Worm (Caenorhabditis elegans) whole organism, L1 larva: ENCODE data around the gene K11H3.5.

Experiments used
- C04F5.9 ChIP-seq: sonication (generic microtip); optimal IDR thresholded peaks from 2 replicates; lab custom pipeline; 2016; ENCODE audit warnings: missing genetic modification characterization, missing compliant biosample characterization
- C16A3.4 ChIP-seq: fragments of 150-350 bp; optimal IDR thresholded peaks from 2 replicates; lab custom pipeline; 2014; ENCODE audit warnings: missing biosample characterization, missing genetic modification characterization
- C34B4.2 ChIP-seq: sonication (generic microtip); optimal IDR thresholded peaks from 2 replicates; lab custom pipeline; 2017; ENCODE audit warnings: mild to moderate bottlenecking, missing genetic modification characterization, missing compliant biosample characterization
- Y116A8C.19 ChIP-seq: sonication (generic microtip); optimal IDR thresholded peaks from 2 replicates; lab custom pipeline; 2016; ENCODE audit warnings: missing compliant biosample characterization, missing genetic modification characterization, borderline replicate concordance
- aha-1 ChIP-seq: fragments of 150-350 bp; optimal IDR thresholded peaks from 2 replicates; lab custom pipeline; 2014; ENCODE audit warnings: missing biosample characterization, missing genetic modification characterization
- alr-1 ChIP-seq: fragments of 200-800 bp; sonication (Bioruptor generic); optimal IDR thresholded peaks from 2 replicates; lab custom pipeline; 2018; ENCODE audit warnings: borderline replicate concordance, mild to moderate bottlenecking, missing genetic modification characterization, missing compliant biosample characterization
- aly-2 ChIP-seq: fragments of 150-350 bp; optimal IDR thresholded peaks from 2 replicates; lab custom pipeline; 2014; ENCODE audit warnings: missing biosample characterization, missing genetic modification characterization
- ama-1 ChIP-seq: fragments of 150-350 bp; optimal IDR thresholded peaks from 2 replicates; lab custom pipeline; 2014
- blmp-1 ChIP-seq: fragments of 150-350 bp; optimal IDR thresholded peaks from 2 replicates; lab custom pipeline; 2014; ENCODE audit warnings: missing biosample characterization, missing genetic modification characterization
- ceh-8 ChIP-seq: fragments of 200-800 bp; sonication (Bioruptor generic); optimal IDR thresholded peaks from 2 replicates; lab custom pipeline; 2018; ENCODE audit warnings: mild to moderate bottlenecking, missing genetic modification characterization, moderate library complexity, missing compliant biosample characterization
- ceh-82 ChIP-seq, 3 experiments: fragments of 150-350 bp in 1 of 3; sonication (generic microtip) in 2 of 3; optimal IDR thresholded peaks; 2 replicates each; lab custom pipeline; 2014 to 2017; ENCODE audit warnings: missing biosample characterization in 3 of 3, missing genetic modification characterization in 3 of 3
- ceh-88 ChIP-seq: fragments of 200-800 bp; sonication (Bioruptor generic); IDR thresholded peaks from 2 replicates; pipeline ENCODE4 v1.3.6; 2022; ENCODE audit warnings: missing genetic modification characterization, missing compliant biosample characterization
- ceh-90 ChIP-seq: sonication (generic microtip); optimal IDR thresholded peaks from 2 replicates; lab custom pipeline; 2016; ENCODE audit warnings: missing genetic modification characterization, missing compliant biosample characterization
- dsc-1 ChIP-seq: sonication (generic microtip); optimal IDR thresholded peaks from 2 replicates; lab custom pipeline; 2016; ENCODE audit warnings: mild to moderate bottlenecking, missing genetic modification characterization, missing compliant biosample characterization
- efl-1 ChIP-seq, 4 experiments: fragments of 150-350 bp; optimal IDR thresholded peaks in 3 of 4; peaks in 1 of 4; 1 replicate in 1 of 4; 2 replicates in 3 of 4; lab custom pipeline; 2014; ENCODE audit warnings: missing biosample characterization in 2 of 4, missing genetic modification characterization in 2 of 4, missing genetic modification reagents in 2 of 4
- efl-3 ChIP-seq: fragments of 200-800 bp; sonication (Bioruptor generic); optimal IDR thresholded peaks from 2 replicates; lab custom pipeline; 2018; ENCODE audit warnings: mild to moderate bottlenecking, missing genetic modification characterization, missing compliant biosample characterization
- ets-5 ChIP-seq: fragments of 200-800 bp; sonication (Bioruptor generic); IDR thresholded peaks from 2 replicates; pipeline ENCODE4 v1.3.6; 2022; ENCODE audit warnings: missing genetic modification characterization, missing compliant biosample characterization
- fkh-10 ChIP-seq: sonication (generic microtip); optimal IDR thresholded peaks from 2 replicates; lab custom pipeline; 2017; ENCODE audit warnings: missing biosample characterization, missing genetic modification reagents, missing genetic modification characterization
- fkh-4 ChIP-seq: sonication (generic microtip); optimal IDR thresholded peaks from 2 replicates; lab custom pipeline; 2016; ENCODE audit warnings: missing compliant biosample characterization, missing genetic modification characterization, borderline replicate concordance
- fkh-8 ChIP-seq: sonication (generic microtip); optimal IDR thresholded peaks from 2 replicates; lab custom pipeline; 2016; ENCODE audit warnings: mild to moderate bottlenecking, missing genetic modification characterization, missing compliant biosample characterization
- fos-1 ChIP-seq: fragments of 150-350 bp; optimal IDR thresholded peaks from 2 replicates; lab custom pipeline; 2014; ENCODE audit warnings: missing biosample characterization, missing genetic modification characterization
- hpl-2 ChIP-seq: fragments of 150-350 bp; optimal IDR thresholded peaks from 2 replicates; lab custom pipeline; 2014; ENCODE audit warnings: missing biosample characterization, missing genetic modification reagents, missing genetic modification characterization
- jun-1 ChIP-seq: fragments of 150-350 bp; optimal IDR thresholded peaks from 2 replicates; lab custom pipeline; 2014; ENCODE audit warnings: missing biosample characterization, missing genetic modification reagents, missing genetic modification characterization
- lin-14 ChIP-seq: fragments of 200-800 bp; sonication (Bioruptor generic); optimal IDR thresholded peaks from 2 replicates; lab custom pipeline; 2018; ENCODE audit warnings: mild to moderate bottlenecking, missing genetic modification characterization, moderate library complexity, missing compliant biosample characterization
- lin-15B ChIP-seq: fragments of 150-350 bp; sonication (generic microtip); optimal IDR thresholded peaks from 3 replicates; lab custom pipeline; 2014; ENCODE audit warnings: missing biosample characterization, missing genetic modification characterization
- lsy-2 ChIP-seq, 2 experiments: fragments of 150-350 bp; optimal IDR thresholded peaks; 2 replicates each; lab custom pipeline; 2014; ENCODE audit warnings: missing biosample characterization in 2 of 2, missing genetic modification characterization in 2 of 2
- mab-9 ChIP-seq: fragments of 200-800 bp; sonication (Bioruptor generic); IDR thresholded peaks from 2 replicates; pipeline ENCODE4 v1.3.6; 2022; ENCODE audit warnings: missing genetic modification reagents, missing genetic modification characterization, missing compliant biosample characterization
- mdl-1 ChIP-seq, 2 experiments: fragments of 150-350 bp; optimal IDR thresholded peaks; 2 replicates each; lab custom pipeline; 2014 to 2017; ENCODE audit warnings: missing biosample characterization in 2 of 2, missing genetic modification characterization in 2 of 2, inconsistent platforms in 1 of 2
- mep-1 ChIP-seq: fragments of 150-350 bp; optimal IDR thresholded peaks from 2 replicates; lab custom pipeline; 2014; ENCODE audit warnings: missing biosample characterization, missing genetic modification characterization
- nhr-19 ChIP-seq: fragments of 200-800 bp; sonication (Bioruptor generic); conservative IDR thresholded peaks from 2 replicates; pipeline ENCODE4 v1.3.6; 2022; ENCODE audit warnings: missing genetic modification characterization, missing compliant biosample characterization
- nhr-20 ChIP-seq: sonication (generic microtip); optimal IDR thresholded peaks from 2 replicates; lab custom pipeline; 2016; ENCODE audit warnings: mild to moderate bottlenecking, missing genetic modification characterization, missing compliant biosample characterization
- nhr-47 ChIP-seq: sonication (generic microtip); optimal IDR thresholded peaks from 2 replicates; lab custom pipeline; 2016; ENCODE audit warnings: mild to moderate bottlenecking, missing genetic modification characterization, moderate library complexity, missing compliant biosample characterization
- nhr-71 ChIP-seq: sonication (generic microtip); optimal IDR thresholded peaks from 2 replicates; lab custom pipeline; 2016; ENCODE audit warnings: mild to moderate bottlenecking, missing genetic modification characterization, moderate library complexity, missing compliant biosample characterization
- nhr-76 ChIP-seq: sonication (generic microtip); optimal IDR thresholded peaks from 2 replicates; lab custom pipeline; 2017; ENCODE audit warnings: missing biosample characterization, missing genetic modification characterization
- nhr-90 ChIP-seq: sonication (generic microtip); optimal IDR thresholded peaks from 2 replicates; lab custom pipeline; 2016; ENCODE audit warnings: mild to moderate bottlenecking, missing genetic modification characterization, missing compliant biosample characterization; ENCODE audit not compliant: poor library complexity
- pag-3 ChIP-seq: sonication (generic microtip); optimal IDR thresholded peaks from 2 replicates; lab custom pipeline; 2017; ENCODE audit warnings: missing genetic modification characterization, mild to moderate bottlenecking, missing compliant biosample characterization, antibody characterized with exemption, borderline replicate concordance; ENCODE audit not compliant: insufficient read depth
- pax-3 ChIP-seq: fragments of 200-800 bp; sonication (Bioruptor generic); optimal IDR thresholded peaks from 2 replicates; lab custom pipeline; 2018; ENCODE audit warnings: mild to moderate bottlenecking, missing genetic modification characterization, moderate library complexity, missing compliant biosample characterization
- pqm-1 ChIP-seq: sonication (generic microtip); optimal IDR thresholded peaks from 3 replicates; lab custom pipeline; 2017; ENCODE audit warnings: missing biosample characterization, missing genetic modification characterization
- snpc-4 ChIP-seq: fragments of 150-350 bp; optimal IDR thresholded peaks from 2 replicates; lab custom pipeline; 2014; ENCODE audit warnings: missing biosample characterization, missing genetic modification characterization
- snu-23 ChIP-seq: sonication (generic microtip); optimal IDR thresholded peaks from 2 replicates; lab custom pipeline; 2016; ENCODE audit warnings: missing genetic modification characterization, missing compliant biosample characterization
- sox-4 ChIP-seq: sonication (generic microtip); optimal IDR thresholded peaks from 2 replicates; lab custom pipeline; 2016; ENCODE audit warnings: missing genetic modification characterization, missing compliant biosample characterization
- tbx-2 ChIP-seq: sonication (generic microtip); optimal IDR thresholded peaks from 2 replicates; lab custom pipeline; 2016; ENCODE audit warnings: missing genetic modification characterization, missing compliant biosample characterization
- tlp-1 ChIP-seq: fragments of 150-350 bp; optimal IDR thresholded peaks from 2 replicates; lab custom pipeline; 2014; ENCODE audit warnings: missing biosample characterization, missing genetic modification characterization
- unc-62 ChIP-seq: fragments of 150-350 bp; optimal IDR thresholded peaks from 2 replicates; lab custom pipeline; 2014; ENCODE audit warnings: missing biosample characterization, missing genetic modification reagents, missing genetic modification characterization
- unc-86 ChIP-seq: sonication (generic microtip); optimal IDR thresholded peaks from 2 replicates; lab custom pipeline; 2016; ENCODE audit warnings: missing genetic modification characterization, missing compliant biosample characterization
- unc-98 ChIP-seq: fragments of 200-800 bp; sonication (Bioruptor generic); IDR thresholded peaks from 2 replicates; pipeline ENCODE4 v1.3.6; 2022; ENCODE audit warnings: missing genetic modification characterization, missing compliant biosample characterization
- xbp-1 ChIP-seq: sonication (generic microtip); optimal IDR thresholded peaks from 2 replicates; lab custom pipeline; 2016; ENCODE audit warnings: missing genetic modification characterization, missing compliant biosample characterization
- zag-1 ChIP-seq: fragments of 150-350 bp; optimal IDR thresholded peaks from 2 replicates; lab custom pipeline; 2014; ENCODE audit warnings: missing biosample characterization, missing genetic modification characterization

Gene K11H3.5

DNA sequence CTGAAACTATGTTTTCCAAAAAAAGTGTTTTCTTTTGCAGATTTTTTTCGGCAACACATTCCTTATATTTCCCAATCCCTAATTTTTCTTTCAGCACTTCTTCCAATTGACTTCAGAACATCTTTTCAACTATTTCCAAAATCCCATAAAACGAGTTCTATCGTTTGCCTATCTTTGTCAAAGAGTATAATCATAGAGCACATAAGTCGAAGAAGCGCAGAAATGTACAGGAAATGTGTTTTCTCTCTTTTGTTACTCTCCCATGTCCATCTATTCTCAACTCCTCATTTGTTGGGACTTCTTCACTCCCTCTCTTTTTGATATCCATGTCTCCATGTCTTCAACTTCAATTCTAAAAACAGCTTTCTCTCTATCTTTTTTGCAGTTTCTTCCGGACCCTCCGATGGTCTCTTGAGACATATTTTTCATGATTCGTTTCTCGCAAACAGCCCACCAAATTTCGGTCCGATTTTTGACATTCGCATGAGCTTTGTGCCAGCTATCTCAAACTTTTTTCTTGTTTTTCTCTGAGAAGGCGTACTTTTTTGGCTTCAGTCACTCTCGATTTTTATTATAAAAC lies 16.7 kb downstream of the K11H3.5 start, which contains the start of gene twk-48:
Gene twk-48 (plus strand): TSS at position 530 of the 580 bp plus-strand sequence.
- no peak for TF ChIP-seq zag-1
- TF ChIP-seq fkh-10 (GFP tag; lab: Kevin White, UChicago), result peak; percentile 73
- no peak for TF ChIP-seq efl-3 (GFP tag; lab: Kevin White, UChicago)
- no peak for TF ChIP-seq lin-15B (tag; lab: Kevin White, UChicago)
- TF ChIP-seq ceh-88, result no peak
- peak; percentile 57 for TF ChIP-seq lin-14 (GFP tag; lab: Kevin White, UChicago)
- no peak for TF ChIP-seq tlp-1
- TF ChIP-seq C16A3.4 (tag; lab: Kevin White, UChicago), result no peak
- no peak for TF ChIP-seq snpc-4 (tag; lab: Kevin White, UChicago)
- TF ChIP-seq C04F5.9 (tag; lab: Kevin White, UChicago), result no peak
- TF ChIP-seq Y116A8C.19 (tag; lab: Kevin White, UChicago), result no peak
- no peak for TF ChIP-seq nhr-19
- TF ChIP-seq nhr-20 (tag; lab: Kevin White, UChicago), result no peak
- no peak for TF ChIP-seq nhr-47
- TF ChIP-seq fkh-4 (tag; lab: Kevin White, UChicago), result no peak
- TF ChIP-seq efl-1 (optimal IDR thresholded peaks at IDR 0.05; lab: Kevin White, UChicago), result no peak
- peak in 1 of 2 experiments; percentile 26 for TF ChIP-seq efl-1 (GFP tag; optimal IDR thresholded peaks at IDR 0.05 in 1 of 2; lab: Kevin White, UChicago)
- no peak for TF ChIP-seq xbp-1
- TF ChIP-seq pqm-1 (tag; lab: Kevin White, UChicago), result no peak
- no peak for TF ChIP-seq nhr-90 (tag; lab: Kevin White, UChicago)
- TF ChIP-seq ceh-8 (GFP tag; lab: Kevin White, UChicago), result no peak

ce11 chrIII:9861470-9862342 lies 18.1 kb downstream of the K11H3.5 start:
- TF ChIP-seq ama-1 (lab: Kevin White, UChicago), result no peak
- peak; percentile 12 for TF ChIP-seq blmp-1
- TF ChIP-seq aly-2 (tag; lab: Kevin White, UChicago), result peak; percentile 49
- peak; percentile 63 for TF ChIP-seq mep-1 (tag; lab: Kevin White, UChicago)
- TF ChIP-seq snpc-4 (tag; lab: Kevin White, UChicago), result no peak
- peak; percentile 36 for TF ChIP-seq fos-1 (tag; lab: Kevin White, UChicago)
- TF ChIP-seq jun-1 (tag; lab: Kevin White, UChicago), result no peak
- no peak for TF ChIP-seq pag-3 (tag; lab: Kevin White, UChicago)
- no peak for TF ChIP-seq alr-1
- peak; percentile 48 to 76 for TF ChIP-seq lsy-2 (tag; optimal IDR thresholded peaks at IDR 0.05; lab: Kevin White, UChicago)
- peak in 1 of 2 experiments; percentile 75 for TF ChIP-seq mdl-1 (tag; optimal IDR thresholded peaks at IDR 0.05; lab: Kevin White, UChicago)
- TF ChIP-seq sox-4 (tag; lab: Kevin White, UChicago), result peak; percentile 2
- TF ChIP-seq dsc-1 (tag; lab: Kevin White, UChicago), result peak; percentile 74
- no peak for TF ChIP-seq unc-62 (GFP tag; lab: Kevin White, UChicago)
- peak; percentile 42 to 58 (median 53) for TF ChIP-seq ceh-82 (tag; optimal IDR thresholded peaks at IDR 0.05; lab: Kevin White, UChicago)
- TF ChIP-seq fkh-4 (tag; lab: Kevin White, UChicago), result no peak
- TF ChIP-seq snu-23 (GFP tag; lab: Kevin White, UChicago), result peak; percentile 59
- peak; percentile 41 for TF ChIP-seq ceh-90
- no peak for TF ChIP-seq zag-1
- TF ChIP-seq unc-86 (tag; lab: Kevin White, UChicago), result peak; percentile 37
- TF ChIP-seq tbx-2, result peak; percentile 43
- TF ChIP-seq tlp-1, result no peak
- TF ChIP-seq unc-98 (GFP tag; lab: Robert Waterston, UW), result no peak
- TF ChIP-seq nhr-47, result peak; percentile 77
- TF ChIP-seq pax-3 (tag; lab: Kevin White, UChicago), result peak; percentile 37
- no peak for TF ChIP-seq aha-1
- no peak for TF ChIP-seq hpl-2 (GFP tag; lab: Kevin White, UChicago)
- TF ChIP-seq nhr-76 (tag; lab: Kevin White, UChicago), result no peak
- TF ChIP-seq ets-5, result no peak
- peak; percentile 49 for TF ChIP-seq fkh-8 (tag; lab: Kevin White, UChicago)
- peak; percentile 74 for TF ChIP-seq nhr-71 (tag; lab: Kevin White, UChicago)
- no peak for TF ChIP-seq mab-9 (GFP tag; lab: Robert Waterston, UW)
- TF ChIP-seq C34B4.2 (tag; lab: Kevin White, UChicago), result no peak
- peak; percentile 47 to 53 for TF ChIP-seq efl-1 (optimal IDR thresholded peaks at IDR 0.05; lab: Kevin White, UChicago)
- TF ChIP-seq efl-1 (GFP tag; optimal IDR thresholded peaks at IDR 0.05 in 1 of 2; lab: Kevin White, UChicago), result peak; percentile 22 to 85
